Fruit fly (Drosophila melanogaster) whole organism, embryonic: ENCODE data around the gene Prx4.

Experiments
- Adf1 ChIP-seq: fragments of 200-800 bp; sonication (Bioruptor generic); IDR thresholded peaks from 2 replicates; pipeline ENCODE4 v1.3.6; 2022; ENCODE audit warnings: missing biosample characterization, missing genetic modification characterization
- CG10147 ChIP-seq: fragments of 200-800 bp; sonication (Bioruptor generic); optimal IDR thresholded peaks from 2 replicates; lab custom pipeline; 2019; ENCODE audit warnings: missing biosample characterization, mild to moderate bottlenecking, missing genetic modification characterization, moderate library complexity
- CG1024 ChIP-seq: fragments of 200-800 bp; sonication (Bioruptor generic); IDR thresholded peaks from 2 replicates; pipeline ENCODE4 v1.3.6; 2022; ENCODE audit warnings: missing biosample characterization, missing genetic modification characterization
- CG10462 ChIP-seq: fragments of 200-800 bp; sonication (Bioruptor generic); optimal IDR thresholded peaks from 2 replicates; lab custom pipeline; 2016; ENCODE audit warnings: missing biosample characterization, missing genetic modification characterization
- CG12219 ChIP-seq: fragments of 200-800 bp; sonication (Bioruptor generic); optimal IDR thresholded peaks from 3 replicates; lab custom pipeline; 2018; ENCODE audit warnings: missing biosample characterization, mild to moderate bottlenecking, missing genetic modification characterization
- CG16815 ChIP-seq: fragments of 200-800 bp; sonication (Bioruptor generic); optimal IDR thresholded peaks from 3 replicates; lab custom pipeline; 2017; ENCODE audit warnings: missing biosample characterization, mild to moderate bottlenecking, missing genetic modification characterization
- CG2199 ChIP-seq: fragments of 200-800 bp; sonication (Bioruptor generic); IDR thresholded peaks from 3 replicates; pipeline ENCODE4 v1.3.6; 2022; ENCODE audit warnings: missing biosample characterization, missing genetic modification characterization
- CG2712 ChIP-seq: fragments of 200-800 bp; optimal IDR thresholded peaks from 3 replicates; lab custom pipeline; 2019; ENCODE audit warnings: missing biosample characterization, mild to moderate bottlenecking, missing genetic modification characterization, moderate library complexity
- CG30431 ChIP-seq: fragments of 200-800 bp; sonication (Bioruptor generic); optimal IDR thresholded peaks from 2 replicates; lab custom pipeline; 2017; ENCODE audit warnings: missing biosample characterization, missing genetic modification characterization
- CG3065 ChIP-seq: fragments of 200-800 bp; sonication (Bioruptor generic); optimal IDR thresholded peaks from 2 replicates; lab custom pipeline; 2016; ENCODE audit warnings: missing biosample characterization, missing genetic modification characterization
- CG33213 ChIP-seq: fragments of 200-800 bp; sonication (Bioruptor generic); optimal IDR thresholded peaks from 3 replicates; lab custom pipeline; 2016; ENCODE audit warnings: missing biosample characterization, missing genetic modification characterization
- CG4424 ChIP-seq: fragments of 200-800 bp; sonication (Bioruptor generic); optimal IDR thresholded peaks from 3 replicates; lab custom pipeline; 2016; ENCODE audit warnings: missing biosample characterization, missing genetic modification characterization
- CG6813 ChIP-seq: fragments of 200-800 bp; sonication (Bioruptor generic); optimal IDR thresholded peaks from 2 replicates; lab custom pipeline; 2017; ENCODE audit warnings: missing biosample characterization, missing genetic modification characterization, mild to moderate bottlenecking, moderate library complexity, missing genetic modification reagents
- CG7357 ChIP-seq: fragments of 200-800 bp; sonication (Bioruptor generic); IDR thresholded peaks from 3 replicates; pipeline ENCODE4 v1.3.6; 2022; ENCODE audit warnings: missing biosample characterization, missing genetic modification characterization
- CG8765 ChIP-seq: fragments of 200-800 bp; sonication (Bioruptor generic); IDR thresholded peaks from 2 replicates; pipeline ENCODE4 v1.3.6; 2022; ENCODE audit warnings: missing biosample characterization, missing genetic modification characterization
- D ChIP-seq, 2 experiments: fragments of 200-800 bp in 1 of 2; fragments of >200 bp in 1 of 2; sonication (Bioruptor generic) in 1 of 2; optimal IDR thresholded peaks; 2 replicates in 1 of 2; 3 replicates in 1 of 2; lab custom pipeline; 2017; ENCODE audit warnings: mild to moderate bottlenecking in 1 of 2, missing biosample characterization in 1 of 2, missing genetic modification characterization in 1 of 2, missing genetic modification reagents in 1 of 2
- Dbx ChIP-seq: fragments of 200-800 bp; sonication (Bioruptor generic); IDR thresholded peaks from 3 replicates; pipeline ENCODE4 v1.3.6; 2022; ENCODE audit warnings: missing biosample characterization, missing genetic modification characterization
- Dll ChIP-seq: fragments of 200-800 bp; sonication (Bioruptor generic); IDR thresholded peaks from 4 replicates; pipeline ENCODE4 v1.3.6; 2022; ENCODE audit warnings: missing biosample characterization, missing genetic modification characterization; ENCODE audit not compliant: partially characterized antibody
- E2f2 ChIP-seq: fragments of 200-800 bp; sonication (Bioruptor generic); IDR thresholded peaks from 2 replicates; pipeline ENCODE4 v1.3.6; 2022; ENCODE audit warnings: missing biosample characterization, missing genetic modification characterization
- Lpt ChIP-seq: fragments of >200 bp; optimal IDR thresholded peaks from 2 replicates; lab custom pipeline; 2018; ENCODE audit warnings: missing biosample characterization, missing genetic modification characterization
- Max ChIP-seq: fragments of 200-800 bp; sonication (Bioruptor generic); optimal IDR thresholded peaks from 2 replicates; lab custom pipeline; 2016; ENCODE audit warnings: missing biosample characterization, mild to moderate bottlenecking, missing genetic modification characterization
- Med ChIP-seq: fragments of 200-800 bp; sonication (Bioruptor generic); peaks from one replicate; lab custom pipeline; 2016; ENCODE audit warnings: missing biosample characterization, missing genetic modification characterization, mild to moderate bottlenecking, inconsistent platforms, moderate library complexity
- Nf-YA ChIP-seq: fragments of 200-800 bp; sonication (Bioruptor generic); IDR thresholded peaks from 2 replicates; pipeline ENCODE4 v1.3.6; 2022; ENCODE audit warnings: missing biosample characterization, missing genetic modification characterization
- Optix ChIP-seq: fragments of 200-800 bp; sonication (Bioruptor generic); IDR thresholded peaks from 3 replicates; pipeline ENCODE4 v1.3.6; 2022; ENCODE audit warnings: missing biosample characterization, missing genetic modification characterization
- Poxn ChIP-seq: fragments of 200-800 bp; sonication (Bioruptor generic); IDR thresholded peaks from 2 replicates; pipeline ENCODE4 v1.3.6; 2022; ENCODE audit warnings: missing biosample characterization, missing genetic modification characterization
- caup ChIP-seq: fragments of 200-800 bp; sonication (Bioruptor generic); optimal IDR thresholded peaks from 3 replicates; lab custom pipeline; 2017; ENCODE audit warnings: missing biosample characterization, mild to moderate bottlenecking, missing genetic modification characterization, moderate library complexity; ENCODE audit not compliant: severe bottlenecking
- chif ChIP-seq, 2 experiments: fragments of 200-800 bp; sonication (Bioruptor generic); optimal IDR thresholded peaks; 3 replicates each; lab custom pipeline; 2016; ENCODE audit warnings: missing biosample characterization in 2 of 2, missing genetic modification characterization in 2 of 2
- chinmo ChIP-seq: fragments of 200-800 bp; sonication (Bioruptor generic); IDR thresholded peaks from 4 replicates; pipeline ENCODE4 v1.3.6; 2022; ENCODE audit warnings: missing biosample characterization, missing genetic modification characterization; ENCODE audit not compliant: partially characterized antibody
- dimm ChIP-seq: fragments of 200-800 bp; sonication (Bioruptor generic); IDR thresholded peaks from 2 replicates; pipeline ENCODE4 v1.3.6; 2022; ENCODE audit warnings: missing biosample characterization, missing genetic modification characterization
- en ChIP-seq: fragments of 200-800 bp; sonication (Bioruptor generic); optimal IDR thresholded peaks from 2 replicates; lab custom pipeline; 2016; ENCODE audit warnings: missing biosample characterization, missing genetic modification characterization
- eyg ChIP-seq: fragments of 200-800 bp; sonication (Bioruptor generic); optimal IDR thresholded peaks from 3 replicates; lab custom pipeline; 2016; ENCODE audit warnings: missing biosample characterization, missing genetic modification characterization
- fd96Cb ChIP-seq: fragments of 200-800 bp; sonication (Bioruptor generic); optimal IDR thresholded peaks from 2 replicates; lab custom pipeline; 2018; ENCODE audit warnings: missing biosample characterization, mild to moderate bottlenecking, missing genetic modification characterization, moderate library complexity
- kni ChIP-seq: fragments of 200-800 bp; sonication (Bioruptor generic); optimal IDR thresholded peaks from 3 replicates; lab custom pipeline; 2017; ENCODE audit warnings: mild to moderate bottlenecking, missing biosample characterization, missing genetic modification reagents, missing genetic modification characterization
- maf-S ChIP-seq: fragments of 200-800 bp; sonication (Bioruptor generic); optimal IDR thresholded peaks from 2 replicates; lab custom pipeline; 2016; ENCODE audit warnings: missing biosample characterization, missing genetic modification characterization
- mam ChIP-seq: fragments of 200-800 bp; sonication (Bioruptor generic); optimal IDR thresholded peaks from 3 replicates; lab custom pipeline; 2016; ENCODE audit warnings: missing biosample characterization, missing genetic modification characterization
- nerfin-2 ChIP-seq: fragments of 200-800 bp; sonication (Bioruptor generic); IDR thresholded peaks from 2 replicates; pipeline ENCODE4 v1.3.6; 2022; ENCODE audit warnings: missing biosample characterization, missing genetic modification characterization; ENCODE audit not compliant: partially characterized antibody
- psq ChIP-seq: fragments of 200-800 bp; sonication (Bioruptor generic); optimal IDR thresholded peaks from 2 replicates; lab custom pipeline; 2017; ENCODE audit warnings: missing biosample characterization, missing genetic modification characterization
- pzg ChIP-seq: fragments of 200-800 bp; sonication (Bioruptor generic); optimal IDR thresholded peaks from 3 replicates; lab custom pipeline; 2018; ENCODE audit warnings: missing biosample characterization, mild to moderate bottlenecking, missing genetic modification characterization, moderate library complexity
- run ChIP-seq: fragments of 200-800 bp; sonication (Bioruptor generic); optimal IDR thresholded peaks from 3 replicates; lab custom pipeline; 2018; ENCODE audit warnings: missing biosample characterization, mild to moderate bottlenecking, missing genetic modification characterization
- salm ChIP-seq: fragments of 200-800 bp; sonication (Bioruptor generic); optimal IDR thresholded peaks from 2 replicates; lab custom pipeline; 2018; ENCODE audit warnings: missing biosample characterization, mild to moderate bottlenecking, missing genetic modification characterization
- trem ChIP-seq: fragments of 200-800 bp; optimal IDR thresholded peaks from 3 replicates; lab custom pipeline; 2019; ENCODE audit warnings: missing biosample characterization, mild to moderate bottlenecking, missing genetic modification characterization, moderate library complexity
- tup ChIP-seq: fragments of 200-800 bp; sonication (Bioruptor generic); optimal IDR thresholded peaks from 2 replicates; lab custom pipeline; 2016; ENCODE audit warnings: missing biosample characterization, mild to moderate bottlenecking, missing genetic modification characterization, moderate library complexity
- unc-4 ChIP-seq: fragments of 200-800 bp; sonication (Bioruptor generic); IDR thresholded peaks from 2 replicates; pipeline ENCODE4 v1.3.6; 2022; ENCODE audit warnings: missing biosample characterization, missing genetic modification characterization; ENCODE audit not compliant: partially characterized antibody
- vnd ChIP-seq: fragments of 200-800 bp; sonication (Bioruptor generic); IDR thresholded peaks from 3 replicates; pipeline ENCODE4 v1.3.6; 2022; ENCODE audit warnings: missing biosample characterization, missing genetic modification characterization; ENCODE audit not compliant: partially characterized antibody

The Prx4 gene

dm6 chr3L:3058970-3059883 lies 17.1 kb downstream of the Prx4 start (continued):
- no peak for TF ChIP-seq CG10462 (GFP tag; lab: Kevin White, UChicago)
- TF ChIP-seq CG16815 = no peak
- no peak for TF ChIP-seq CG10147
- no peak for TF ChIP-seq run (tag; lab: Kevin White, UChicago)
- peak in 1 of 2 experiments; percentile 23 for TF ChIP-seq chif (GFP tag; optimal IDR thresholded peaks at IDR 0.05; lab: Kevin White, UChicago)
- TF ChIP-seq CG2712 (tag; lab: Kevin White, UChicago) = peak; percentile 62
- peak; percentile 16 for TF ChIP-seq CG4424 (GFP tag; lab: Kevin White, UChicago)
- TF ChIP-seq kni (GFP tag; lab: Kevin White, UChicago) = peak; percentile 27
- no peak for TF ChIP-seq CG6813 (GFP tag; lab: Kevin White, UChicago)
- TF ChIP-seq fd96Cb (tag; lab: Kevin White, UChicago) = peak; percentile 13
- no peak for TF ChIP-seq tup

dm6 chr3L:3060054-3060979 lies 18.2 kb downstream of the Prx4 start:
- peak; percentile 100 for TF ChIP-seq Optix (GFP tag; lab: Robert Waterston, UW)
- TF ChIP-seq CG12219 (GFP tag; lab: Kevin White, UChicago) = peak; percentile 98
- peak; percentile 99 for TF ChIP-seq CG8765 (GFP tag; lab: Robert Waterston, UW)
- TF ChIP-seq CG2199 (GFP tag; lab: Robert Waterston, UW) = peak; percentile 99
- 0 out of 4 replicates have a peak, but pooled peaks have one; percentile 38 for TF ChIP-seq Dll
- TF ChIP-seq CG30431 (GFP tag; lab: Kevin White, UChicago) = peak; percentile 98
- TF ChIP-seq pzg (GFP tag; lab: Kevin White, UChicago) = peak; percentile 35
- peak; percentile 98; the same call in 3 of the 4 replicates for TF ChIP-seq chinmo
- peak; percentile 31; the same call in 1 of the 2 replicates for TF ChIP-seq unc-4
- peak; percentile 98 for TF ChIP-seq eyg (GFP tag; lab: Kevin White, UChicago)
- no peak for TF ChIP-seq vnd (GFP tag; lab: Robert Waterston, UW)
- TF ChIP-seq maf-S = peak; percentile 99
- TF ChIP-seq CG33213 (GFP tag; lab: Kevin White, UChicago) = peak; percentile 99
- peak; percentile 99 for TF ChIP-seq mam
- peak; percentile 89 for TF ChIP-seq Adf1 (GFP tag; lab: Robert Waterston, UW)
- peak; percentile 1 for TF ChIP-seq D (optimal IDR thresholded peaks at IDR 0.05; lab: Kevin White, UChicago)
- peak; percentile 97 for TF ChIP-seq D (GFP tag; optimal IDR thresholded peaks at IDR 0.05; lab: Kevin White, UChicago)
- TF ChIP-seq CG3065 (GFP tag; lab: Kevin White, UChicago) = peak; percentile 96
- peak; percentile 99 for TF ChIP-seq Nf-YA (GFP tag; lab: Robert Waterston, UW)
- TF ChIP-seq psq (GFP tag; lab: Kevin White, UChicago) = peak; percentile 92
- TF ChIP-seq caup (GFP tag; lab: Kevin White, UChicago) = peak; percentile 98
- peak; percentile 97 for TF ChIP-seq CG1024 (GFP tag; lab: Robert Waterston, UW)
- peak; percentile 98 for TF ChIP-seq dimm (GFP tag; lab: Robert Waterston, UW)
- peak; percentile 97 for TF ChIP-seq Poxn (GFP tag; lab: Robert Waterston, UW)
- peak; percentile 95 for TF ChIP-seq salm (tag; lab: Kevin White, UChicago)
- TF ChIP-seq Lpt (GFP tag; lab: Kevin White, UChicago) = peak; percentile 12
- peak; percentile 97 for TF ChIP-seq CG7357
- no peak for TF ChIP-seq nerfin-2 (GFP tag; lab: Robert Waterston, UW)
- TF ChIP-seq trem (tag; lab: Kevin White, UChicago) = peak; percentile 91
- TF ChIP-seq Med (GFP tag; lab: Kevin White, UChicago) = peak; percentile 100
- peak; percentile 96 for TF ChIP-seq Max (GFP tag; lab: Kevin White, UChicago)
- TF ChIP-seq E2f2 = peak; percentile 89
- peak; percentile 97 for TF ChIP-seq en
- TF ChIP-seq Dbx (GFP tag; lab: Robert Waterston, UW) = peak; percentile 99
